Fruit fly (Drosophila melanogaster) whole organism, embryonic: Measurements from ENCODE around the gene RabGGTa.

Experiments used
- Atf6 ChIP-seq: fragments of 200-800 bp; sonication (Bioruptor generic); IDR thresholded peaks from 2 replicates; pipeline ENCODE4 v1.3.6; 2022; ENCODE audit warnings: missing biosample characterization, missing genetic modification characterization
- CG12659 ChIP-seq: fragments of 200-800 bp; sonication (Bioruptor generic); optimal IDR thresholded peaks from 3 replicates; lab custom pipeline; 2017; ENCODE audit warnings: mild to moderate bottlenecking, missing biosample characterization, missing genetic modification reagents, missing genetic modification characterization
- CG1647 ChIP-seq: fragments of 200-800 bp; sonication (Bioruptor generic); optimal IDR thresholded peaks from 3 replicates; lab custom pipeline; 2016; ENCODE audit warnings: missing biosample characterization, missing genetic modification characterization
- E2f2 ChIP-seq: fragments of 200-800 bp; sonication (Bioruptor generic); IDR thresholded peaks from 2 replicates; pipeline ENCODE4 v1.3.6; 2022; ENCODE audit warnings: missing biosample characterization, missing genetic modification characterization
- HLH54F ChIP-seq: fragments of 200-800 bp; sonication (Bioruptor generic); optimal IDR thresholded peaks from 3 replicates; lab custom pipeline; 2016; ENCODE audit warnings: missing biosample characterization, missing genetic modification characterization
- Rx ChIP-seq: fragments of 200-800 bp; sonication (Bioruptor generic); IDR thresholded peaks from 2 replicates; pipeline ENCODE4 v1.3.6; 2022; ENCODE audit warnings: missing biosample characterization, missing genetic modification characterization
- cg ChIP-seq: fragments of 200-800 bp; sonication (Bioruptor generic); optimal IDR thresholded peaks from 3 replicates; lab custom pipeline; 2019; ENCODE audit warnings: missing biosample characterization, mild to moderate bottlenecking, missing genetic modification characterization, moderate library complexity
- gce ChIP-seq: fragments of 200-800 bp; sonication (Bioruptor generic); IDR thresholded peaks from 3 replicates; pipeline ENCODE4 v1.3.6; 2022; ENCODE audit warnings: missing biosample characterization, missing genetic modification characterization
- pb ChIP-seq: fragments of 200-800 bp; sonication (Bioruptor generic); optimal IDR thresholded peaks from 3 replicates; lab custom pipeline; 2016; ENCODE audit warnings: missing biosample characterization, missing genetic modification characterization
- stc ChIP-seq: fragments of 200-800 bp; sonication (Bioruptor generic); IDR thresholded peaks from 2 replicates; pipeline ENCODE4 v1.3.6; 2022; ENCODE audit warnings: missing biosample characterization, missing genetic modification characterization

DNA sequence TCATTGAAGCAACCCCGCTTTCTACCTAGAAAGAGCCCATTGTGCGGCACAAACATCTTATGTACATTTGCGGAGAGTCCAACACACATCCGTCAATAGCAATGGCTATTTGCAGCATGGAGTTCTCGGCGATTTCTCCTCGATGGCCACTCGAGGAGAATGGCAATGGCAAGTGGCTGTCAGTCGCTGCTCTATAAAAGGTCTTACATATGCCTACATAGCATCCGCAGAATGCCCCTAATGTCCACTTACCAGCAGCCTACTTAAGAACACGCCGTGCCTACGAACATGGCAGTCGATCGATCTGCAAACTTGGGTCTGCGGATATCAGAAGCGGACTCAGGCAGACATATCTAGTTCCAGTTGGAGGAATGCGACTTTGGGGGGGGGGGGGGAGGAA lies 13.7 kb upstream of the RabGGTa start:
- TF ChIP-seq cg (GFP tag; lab: Kevin White, UChicago) (no peak), pb (no peak), E2f2 (GFP tag; lab: Robert Waterston, UW) (no peak), gce (GFP tag; lab: Robert Waterston, UW) (no peak), CG1647 (no peak), CG12659 (no peak), Atf6 (no peak), Rx (GFP tag; lab: Robert Waterston, UW) (no peak), stc (GFP tag; lab: Robert Waterston, UW) (no peak), HLH54F (GFP tag; lab: Kevin White, UChicago) (no peak)
